Fruit fly (Drosophila melanogaster): ENCODE data around the gene CG42827.

- TF ChIP-seq CG8478 (optimal IDR thresholded peaks at IDR 0.05) (no peak), CTCF (optimal IDR thresholded peaks at IDR 0.05) (no peak)
Observed at dm6 chr3R:23327707-23328106, 45.0 kb upstream of the CG42827 start.

Measured in S2 (cell line).